Fruit fly (Drosophila melanogaster) whole organism, prepupa: ENCODE results near the gene slow.
A peak's percentile ranks its signal among the peaks of the same experiment; 100 is the strongest.

Experiments used
- Blimp-1 ChIP-seq: fragments of 200-800 bp; sonication (Bioruptor generic); optimal IDR thresholded peaks from 3 replicates; lab custom pipeline; 2017; ENCODE audit warnings: missing biosample characterization, missing genetic modification characterization, mild to moderate bottlenecking, moderate library complexity, missing genetic modification reagents
- CG10631 ChIP-seq: fragments of 200-800 bp; sonication (Bioruptor generic); optimal IDR thresholded peaks from 2 replicates; lab custom pipeline; 2016; ENCODE audit warnings: missing biosample characterization, missing genetic modification characterization
- CG11762 ChIP-seq: fragments of 200-800 bp; sonication (Bioruptor generic); optimal IDR thresholded peaks from 3 replicates; lab custom pipeline; 2016; ENCODE audit warnings: missing biosample characterization, missing genetic modification characterization; ENCODE audit not compliant: insufficient read depth
- CG11902 ChIP-seq: fragments of 200-800 bp; sonication (Bioruptor generic); optimal IDR thresholded peaks from 3 replicates; lab custom pipeline; 2016; ENCODE audit warnings: missing biosample characterization, missing genetic modification characterization
- CG15336 ChIP-seq: fragments of 200-800 bp; sonication (Bioruptor generic); IDR thresholded peaks from 2 replicates; pipeline ENCODE4 v1.3.6; 2022; ENCODE audit warnings: missing biosample characterization, missing genetic modification characterization
- CG1621 ChIP-seq: fragments of 200-800 bp; sonication (Bioruptor generic); optimal IDR thresholded peaks from 3 replicates; lab custom pipeline; 2018; ENCODE audit warnings: missing biosample characterization, mild to moderate bottlenecking, missing genetic modification characterization
- CG31627 ChIP-seq: fragments of 200-800 bp; sonication (Bioruptor generic); optimal IDR thresholded peaks from 3 replicates; lab custom pipeline; 2016; ENCODE audit warnings: missing biosample characterization, missing genetic modification characterization
- CG32006 ChIP-seq: fragments of 200-800 bp; sonication (Bioruptor generic); optimal IDR thresholded peaks from 3 replicates; lab custom pipeline; 2017; ENCODE audit warnings: missing biosample characterization, mild to moderate bottlenecking, missing genetic modification characterization
- CG34406 ChIP-seq: fragments of 200-800 bp; sonication (Bioruptor generic); optimal IDR thresholded peaks from 3 replicates; lab custom pipeline; 2016; ENCODE audit warnings: missing biosample characterization, missing genetic modification characterization
- CG3919 ChIP-seq: fragments of 200-800 bp; sonication (Bioruptor generic); optimal IDR thresholded peaks from 3 replicates; lab custom pipeline; 2016; ENCODE audit warnings: missing biosample characterization, missing genetic modification characterization
- CG6276 ChIP-seq: fragments of 200-800 bp; sonication (Bioruptor generic); optimal IDR thresholded peaks from 2 replicates; lab custom pipeline; 2017; ENCODE audit warnings: missing biosample characterization, mild to moderate bottlenecking, missing genetic modification characterization
- CG6792 ChIP-seq: fragments of 200-800 bp; sonication (Bioruptor generic); optimal IDR thresholded peaks from 3 replicates; lab custom pipeline; 2016; ENCODE audit warnings: missing biosample characterization, missing genetic modification characterization
- CG6808 ChIP-seq: fragments of 200-800 bp; sonication (Bioruptor generic); optimal IDR thresholded peaks from 3 replicates; lab custom pipeline; 2017; ENCODE audit warnings: missing biosample characterization, missing genetic modification characterization, mild to moderate bottlenecking, moderate library complexity, missing genetic modification reagents
- CG7368 ChIP-seq: fragments of 200-800 bp; sonication (Bioruptor generic); optimal IDR thresholded peaks from 3 replicates; lab custom pipeline; 2016; ENCODE audit warnings: missing biosample characterization, missing genetic modification characterization
- CG8119 ChIP-seq: fragments of 200-800 bp; sonication (Bioruptor generic); IDR thresholded peaks from 3 replicates; pipeline ENCODE4 v1.3.6; 2022; ENCODE audit warnings: missing biosample characterization, missing genetic modification characterization
- CG8319 ChIP-seq: fragments of 200-800 bp; sonication (Bioruptor generic); optimal IDR thresholded peaks from 3 replicates; lab custom pipeline; 2016; ENCODE audit warnings: missing biosample characterization, missing genetic modification characterization
- Eip75B ChIP-seq: fragments of 200-800 bp; sonication (Bioruptor generic); optimal IDR thresholded peaks from 3 replicates; lab custom pipeline; 2016; ENCODE audit warnings: missing biosample characterization, missing genetic modification characterization
- Eip78C ChIP-seq: fragments of 200-800 bp; sonication (Bioruptor generic); peaks from one replicate; lab custom pipeline; 2016; ENCODE audit warnings: missing biosample characterization, missing genetic modification characterization
- Ets21C ChIP-seq: fragments of 200-800 bp; sonication (Bioruptor generic); optimal IDR thresholded peaks from 3 replicates; lab custom pipeline; 2016; ENCODE audit warnings: missing biosample characterization, missing genetic modification characterization
- Hr39 ChIP-seq: fragments of 200-800 bp; sonication (Bioruptor generic); optimal IDR thresholded peaks from 2 replicates; lab custom pipeline; 2016; ENCODE audit warnings: missing biosample characterization, missing genetic modification characterization
- Hr4 ChIP-seq: fragments of 200-800 bp; sonication (Bioruptor generic); optimal IDR thresholded peaks from 3 replicates; lab custom pipeline; 2016; ENCODE audit warnings: missing biosample characterization, missing genetic modification characterization
- Lpt ChIP-seq: fragments of 200-800 bp; sonication (Bioruptor generic); optimal IDR thresholded peaks from 3 replicates; lab custom pipeline; 2016; ENCODE audit warnings: missing biosample characterization, missing genetic modification characterization
- Met ChIP-seq: fragments of 200-800 bp; sonication (Bioruptor generic); optimal IDR thresholded peaks from 3 replicates; lab custom pipeline; 2016; ENCODE audit warnings: missing biosample characterization, missing genetic modification characterization
- OdsH ChIP-seq: fragments of 200-800 bp; sonication (Bioruptor generic); optimal IDR thresholded peaks from 3 replicates; lab custom pipeline; 2016; ENCODE audit warnings: missing biosample characterization, missing genetic modification characterization
- Smox ChIP-seq: fragments of 200-800 bp; sonication (Bioruptor generic); optimal IDR thresholded peaks from 3 replicates; lab custom pipeline; 2016; ENCODE audit warnings: missing biosample characterization, missing genetic modification characterization
- Sox102F ChIP-seq: fragments of 200-800 bp; sonication (Bioruptor generic); optimal IDR thresholded peaks from 2 replicates; lab custom pipeline; 2016; ENCODE audit warnings: missing biosample characterization, mild to moderate bottlenecking, missing genetic modification characterization
- Sox15 ChIP-seq: fragments of 200-800 bp; sonication (Bioruptor generic); optimal IDR thresholded peaks from 3 replicates; lab custom pipeline; 2016; ENCODE audit warnings: missing biosample characterization, missing genetic modification characterization
- acj6 ChIP-seq: fragments of 200-800 bp; sonication (Bioruptor generic); optimal IDR thresholded peaks from 3 replicates; lab custom pipeline; 2016; ENCODE audit warnings: missing biosample characterization, missing genetic modification characterization
- cyc ChIP-seq: fragments of 200-800 bp; sonication (Bioruptor generic); optimal IDR thresholded peaks from 3 replicates; lab custom pipeline; 2016; ENCODE audit warnings: missing biosample characterization, missing genetic modification characterization
- dsx ChIP-seq: fragments of 200-800 bp; optimal IDR thresholded peaks from 3 replicates; lab custom pipeline; 2019; ENCODE audit warnings: missing biosample characterization, mild to moderate bottlenecking, missing genetic modification characterization, moderate library complexity; ENCODE audit not compliant: poor library complexity, severe bottlenecking
- eg ChIP-seq: fragments of 200-800 bp; sonication (Bioruptor generic); IDR thresholded peaks from 3 replicates; pipeline ENCODE4 v1.3.6; 2022; ENCODE audit warnings: missing biosample characterization, missing genetic modification characterization
- fd59A ChIP-seq: fragments of 200-800 bp; sonication (Bioruptor generic); optimal IDR thresholded peaks from 2 replicates; lab custom pipeline; 2017; ENCODE audit warnings: missing biosample characterization, mild to moderate bottlenecking, missing genetic modification characterization, missing genetic modification reagents
- fd85E ChIP-seq: fragments of 200-800 bp; sonication (Bioruptor generic); optimal IDR thresholded peaks from 3 replicates; lab custom pipeline; 2016; ENCODE audit warnings: missing biosample characterization, missing genetic modification characterization
- fkh ChIP-seq: fragments of 200-800 bp; sonication (Bioruptor generic); optimal IDR thresholded peaks from 3 replicates; lab custom pipeline; 2017; ENCODE audit warnings: missing biosample characterization, mild to moderate bottlenecking, missing genetic modification characterization, moderate library complexity
- lz ChIP-seq: fragments of 200-800 bp; sonication (Bioruptor generic); optimal IDR thresholded peaks from 3 replicates; lab custom pipeline; 2016; ENCODE audit warnings: missing biosample characterization, missing genetic modification characterization
- pdm3 ChIP-seq: fragments of 200-800 bp; sonication (Bioruptor generic); optimal IDR thresholded peaks from 3 replicates; lab custom pipeline; 2016; ENCODE audit warnings: missing biosample characterization, missing genetic modification characterization
- salr ChIP-seq, 2 experiments: fragments of 200-800 bp; sonication (Bioruptor generic); optimal IDR thresholded peaks; 3 replicates each; lab custom pipeline; 2016 to 2018; ENCODE audit warnings: missing biosample characterization in 2 of 2, missing genetic modification characterization in 2 of 2, mild to moderate bottlenecking in 1 of 2
- spab ChIP-seq: fragments of 200-800 bp; sonication (Bioruptor generic); optimal IDR thresholded peaks from 2 replicates; lab custom pipeline; 2017; ENCODE audit warnings: missing biosample characterization, mild to moderate bottlenecking, missing genetic modification characterization, missing genetic modification reagents
- ss ChIP-seq, 2 experiments: fragments of 200-800 bp; sonication (Bioruptor generic); optimal IDR thresholded peaks; 2 replicates in 1 of 2; 3 replicates in 1 of 2; lab custom pipeline; 2017 to 2018; ENCODE audit warnings: mild to moderate bottlenecking in 2 of 2, missing biosample characterization in 2 of 2, missing genetic modification characterization in 2 of 2, moderate library complexity in 1 of 2
- svp ChIP-seq: fragments of 200-800 bp; sonication (Bioruptor generic); peaks from one replicate; lab custom pipeline; 2016; ENCODE audit warnings: missing biosample characterization, missing genetic modification characterization
- vri ChIP-seq: fragments of 200-800 bp; sonication (Bioruptor generic); optimal IDR thresholded peaks from 3 replicates; lab custom pipeline; 2016; ENCODE audit warnings: missing biosample characterization, mild to moderate bottlenecking, missing genetic modification characterization

Gene slow

dm6 chr3L:4395501-4396073, 11.3 kb downstream of the slow start (continued):
- TF ChIP-seq Eip78C (GFP tag; lab: Kevin White, UChicago), result peak; percentile 91
- peak; percentile 91 for TF ChIP-seq svp (GFP tag; lab: Kevin White, UChicago)
- TF ChIP-seq Hr4 (GFP tag; lab: Kevin White, UChicago), result peak; percentile 59
- TF ChIP-seq CG11902 (GFP tag; lab: Kevin White, UChicago), result peak; percentile 35
- no peak for TF ChIP-seq CG1621
- TF ChIP-seq CG6792, result peak; percentile 19
- TF ChIP-seq CG8319 (GFP tag; lab: Kevin White, UChicago), result no peak
- TF ChIP-seq CG3919, result peak; percentile 53
- peak; percentile 8 for TF ChIP-seq spab (GFP tag; lab: Kevin White, UChicago)
- peak; percentile 65 for TF ChIP-seq Smox (GFP tag; lab: Kevin White, UChicago)
- TF ChIP-seq CG34406, result peak; percentile 51
- peak in 1 of 2 experiments; percentile 67 for TF ChIP-seq salr (GFP tag; optimal IDR thresholded peaks at IDR 0.05; lab: Kevin White, UChicago)
- TF ChIP-seq eg (GFP tag; lab: Robert Waterston, UW), result peak; percentile 31; the same call in 1 of the 3 replicates
- TF ChIP-seq dsx (GFP tag; lab: Kevin White, UChicago), result no peak
- peak; percentile 11 for TF ChIP-seq fd59A
- TF ChIP-seq fkh (GFP tag; lab: Kevin White, UChicago), result no peak
- TF ChIP-seq CG15336, result no peak
- TF ChIP-seq CG7368 (GFP tag; lab: Kevin White, UChicago), result no peak
- TF ChIP-seq cyc (GFP tag; lab: Kevin White, UChicago), result peak; percentile 47
- TF ChIP-seq Sox102F (GFP tag; lab: Kevin White, UChicago), result peak; percentile 57
- TF ChIP-seq acj6 (GFP tag; lab: Kevin White, UChicago), result peak; percentile 37
- TF ChIP-seq Ets21C (GFP tag; lab: Kevin White, UChicago), result peak; percentile 11
- TF ChIP-seq fd85E (GFP tag; lab: Kevin White, UChicago), result no peak
- peak; percentile 10 for TF ChIP-seq CG11762 (GFP tag; lab: Kevin White, UChicago)
- peak; percentile 61 for TF ChIP-seq pdm3 (GFP tag; lab: Kevin White, UChicago)
- TF ChIP-seq Lpt (GFP tag; lab: Kevin White, UChicago), result no peak
- peak; percentile 45 for TF ChIP-seq Hr39 (GFP tag; lab: Kevin White, UChicago)
- TF ChIP-seq CG10631 (GFP tag; lab: Kevin White, UChicago), result peak; percentile 30
- TF ChIP-seq CG6276 (GFP tag; lab: Kevin White, UChicago), result peak; percentile 57
- peak; percentile 78 for TF ChIP-seq CG32006 (GFP tag; lab: Kevin White, UChicago)
- TF ChIP-seq vri, result no peak
- peak; percentile 39 for TF ChIP-seq CG6808 (GFP tag; lab: Kevin White, UChicago)
- peak; percentile 40 for TF ChIP-seq Blimp-1 (GFP tag; lab: Kevin White, UChicago)
- TF ChIP-seq CG8119 (GFP tag; lab: Robert Waterston, UW), result peak; percentile 39; the same call in 1 of the 3 replicates
- TF ChIP-seq Sox15 (GFP tag; lab: Kevin White, UChicago), result peak; percentile 34
- TF ChIP-seq OdsH, result peak; percentile 56
- TF ChIP-seq lz (GFP tag; lab: Kevin White, UChicago), result peak; percentile 47
- peak; percentile 56 for TF ChIP-seq Met (GFP tag; lab: Kevin White, UChicago)
- TF ChIP-seq, all 60 proteins: peak for 42

- TF ChIP-seq ss (GFP tag; optimal IDR thresholded peaks at IDR 0.05; lab: Kevin White, UChicago), result no peak
- TF ChIP-seq CG32006 (GFP tag; lab: Kevin White, UChicago), result no peak
- no peak for TF ChIP-seq CG8119 (GFP tag; lab: Robert Waterston, UW)
- no peak for TF ChIP-seq Met (GFP tag; lab: Kevin White, UChicago)
- no peak for TF ChIP-seq spab (GFP tag; lab: Kevin White, UChicago)
- no peak for TF ChIP-seq vri
- no peak for TF ChIP-seq cyc (GFP tag; lab: Kevin White, UChicago)
- no peak for TF ChIP-seq Hr39 (GFP tag; lab: Kevin White, UChicago)
- no peak for TF ChIP-seq Eip75B (GFP tag; lab: Kevin White, UChicago)
- TF ChIP-seq CG31627, result no peak
- TF ChIP-seq CG8319 (GFP tag; lab: Kevin White, UChicago), result no peak
Measured at dm6 chr3L:4396372-4396771, 12.1 kb downstream of the slow start.
